Worm (Caenorhabditis elegans) whole organism, L3 larva: ENCODE measurements around the gene T13A10.2.

Experiments
- nfya-1 ChIP-seq: sonication (generic microtip); optimal IDR thresholded peaks from 2 replicates; lab custom pipeline; 2017; ENCODE audit warnings: missing genetic modification characterization, mild to moderate bottlenecking, missing compliant biosample characterization, antibody characterized with exemption, moderate library complexity; ENCODE audit not compliant: insufficient read depth
- nhr-11 ChIP-seq: fragments of 150-350 bp; optimal IDR thresholded peaks from 2 replicates; lab custom pipeline; 2014; ENCODE audit warnings: missing biosample characterization, missing genetic modification characterization
- nhr-77 ChIP-seq: fragments of 150-350 bp; optimal IDR thresholded peaks from 2 replicates; lab custom pipeline; 2014; ENCODE audit warnings: missing biosample characterization, missing genetic modification characterization
- snpc-4 ChIP-seq: fragments of 150-350 bp; optimal IDR thresholded peaks from 2 replicates; lab custom pipeline; 2014; ENCODE audit warnings: missing biosample characterization, missing genetic modification characterization
- tbx-2 ChIP-seq: sonication (generic microtip); optimal IDR thresholded peaks from 2 replicates; lab custom pipeline; 2016; ENCODE audit warnings: mild to moderate bottlenecking, missing genetic modification characterization, missing compliant biosample characterization

DNA sequence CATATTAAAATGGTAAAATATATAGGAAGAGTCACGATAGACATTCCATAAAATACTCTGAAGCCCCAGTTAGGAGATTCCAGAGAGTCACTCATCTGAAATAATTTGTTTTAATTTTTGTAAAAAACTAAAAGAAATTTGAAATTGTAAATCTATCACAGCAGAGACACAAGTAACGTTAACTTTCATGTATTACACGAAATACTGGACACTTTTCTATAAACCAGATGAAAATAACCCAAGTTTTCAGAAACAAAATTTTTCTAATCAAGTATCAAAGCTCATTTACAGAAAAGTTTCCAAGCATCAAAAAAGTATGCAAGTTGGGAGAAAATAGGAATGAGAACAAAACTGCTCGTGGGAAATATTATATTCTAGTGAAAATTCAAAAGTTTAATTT lies 45.2 kb downstream of the T13A10.2 start, which contains the start of gene srv-27:
- TF ChIP-seq nfya-1 (tag; lab: Kevin White, UChicago) (no peak), nhr-11 (tag; lab: Kevin White, UChicago) (no peak), nhr-77 (no peak), snpc-4 (tag; lab: Kevin White, UChicago) (no peak), tbx-2 (no peak)
